Fruit fly (Drosophila melanogaster): Measurements from ENCODE around the gene CG12523.

The CG12523 gene

dm6 chr3L:10772527-10773184, 28.3 kb upstream of the CG12523 start:
- peak in 1 of 2 experiments; percentile 4 for TF ChIP-seq dl (GFP tag; optimal IDR thresholded peaks at IDR 0.05; ENCODE audit: insufficient read depth in 1 of 2, partially characterized antibody in 2 of 2)
- no peak for TF ChIP-seq Jra (GFP tag; optimal IDR thresholded peaks at IDR 0.05)
- no peak for TF ChIP-seq Hr78 (GFP tag; optimal IDR thresholded peaks at IDR 0.05)
- TF ChIP-seq Myc (optimal IDR thresholded peaks at IDR 0.05): no peak
- TF ChIP-seq OdsH (GFP tag; optimal IDR thresholded peaks at IDR 0.05): peak; percentile 77
- no peak for TF ChIP-seq CrebA (GFP tag; optimal IDR thresholded peaks at IDR 0.05; ENCODE audit: borderline replicate concordance)
- TF ChIP-seq dsf (GFP tag; optimal IDR thresholded peaks at IDR 0.05; ENCODE audit: borderline replicate concordance): no peak
- TF ChIP-seq rgr (GFP tag; optimal IDR thresholded peaks at IDR 0.05): peak; percentile 74
- TF ChIP-seq jim (GFP tag; optimal IDR thresholded peaks at IDR 0.05): no peak
- no peak for TF ChIP-seq dmrt93B (GFP tag; optimal IDR thresholded peaks at IDR 0.05)
- peak; percentile 50 for TF ChIP-seq sv (GFP tag; optimal IDR thresholded peaks at IDR 0.05)
- no peak for TF ChIP-seq br (GFP tag; optimal IDR thresholded peaks at IDR 0.05)
- no peak for TF ChIP-seq Hr83 (GFP tag; optimal IDR thresholded peaks at IDR 0.05; ENCODE audit: poor library complexity, severe bottlenecking)
- no peak for TF ChIP-seq lola (GFP tag; optimal IDR thresholded peaks at IDR 0.05)
- TF ChIP-seq HLH106 (tag; optimal IDR thresholded peaks at IDR 0.05): peak; percentile 72
- TF ChIP-seq GATAd (GFP tag; optimal IDR thresholded peaks at IDR 0.05): no peak
- TF ChIP-seq Rel (GFP tag; optimal IDR thresholded peaks at IDR 0.05): no peak
- no peak for TF ChIP-seq Rel (tag; optimal IDR thresholded peaks at IDR 0.05)
- TF ChIP-seq Hnf4 (GFP tag; optimal IDR thresholded peaks at IDR 0.05): no peak
- TF ChIP-seq tai (GFP tag; optimal IDR thresholded peaks at IDR 0.05): peak; percentile 12
- TF ChIP-seq brk (GFP tag; optimal IDR thresholded peaks at IDR 0.05): peak; percentile 74
- no peak for TF ChIP-seq usp (GFP tag; optimal IDR thresholded peaks at IDR 0.05)
- no peak for TF ChIP-seq Mio (GFP tag; optimal IDR thresholded peaks at IDR 0.05)
- TF ChIP-seq N (GFP tag; optimal IDR thresholded peaks at IDR 0.05): no peak
- TF ChIP-seq Vsx2 (GFP tag; optimal IDR thresholded peaks at IDR 0.05; ENCODE audit: partially characterized antibody): no peak
- TF ChIP-seq ey (GFP tag; optimal IDR thresholded peaks at IDR 0.05): peak; percentile 40
- TF ChIP-seq pan (optimal IDR thresholded peaks at IDR 0.05): no peak
- peak; percentile 74 for TF ChIP-seq psq (GFP tag; optimal IDR thresholded peaks at IDR 0.05)
- TF ChIP-seq Sp1 (GFP tag; optimal IDR thresholded peaks at IDR 0.05): peak; percentile 73
- TF ChIP-seq sage (GFP tag; optimal IDR thresholded peaks at IDR 0.05): no peak
- TF ChIP-seq foxo (GFP tag; optimal IDR thresholded peaks at IDR 0.05): peak in 1 of 2 experiments; percentile 74
- peak; percentile 45 for TF ChIP-seq fru (GFP tag; optimal IDR thresholded peaks at IDR 0.05)
- TF ChIP-seq h (GFP tag; optimal IDR thresholded peaks at IDR 0.05): peak; percentile 69

DNA sequence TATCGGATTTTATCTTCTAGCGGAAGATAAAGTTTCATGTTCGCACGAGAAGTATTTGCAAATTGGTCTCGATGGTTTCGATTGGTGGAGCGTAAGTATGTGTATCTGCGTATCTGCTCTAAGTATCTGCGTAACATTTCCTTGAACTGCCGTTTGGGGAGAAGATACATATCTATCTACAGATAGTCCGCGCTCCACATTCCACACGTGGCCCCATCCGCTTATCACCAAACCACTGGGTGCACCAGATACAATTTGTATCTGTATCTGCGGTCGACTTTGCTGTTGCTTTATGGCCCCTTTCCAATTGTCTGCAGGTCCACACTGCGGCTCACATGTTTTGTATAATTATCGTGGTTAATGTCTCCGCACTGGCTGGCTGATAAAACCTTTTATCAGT, 27.4 kb upstream of the CG12523 start:
- TF ChIP-seq OdsH (GFP tag; optimal IDR thresholded peaks at IDR 0.05): no peak
- TF ChIP-seq Myc (optimal IDR thresholded peaks at IDR 0.05): no peak

dm6 chr3L:10775182-10775581, 25.8 kb upstream of the CG12523 start:
- TF ChIP-seq CG9705 (GFP tag; optimal IDR thresholded peaks at IDR 0.05): no peak
- no peak for TF ChIP-seq OdsH (GFP tag; optimal IDR thresholded peaks at IDR 0.05)
- no peak for TF ChIP-seq usp (GFP tag; optimal IDR thresholded peaks at IDR 0.05)
- TF ChIP-seq HLH106 (tag; optimal IDR thresholded peaks at IDR 0.05): no peak
- no peak for TF ChIP-seq ey (GFP tag; optimal IDR thresholded peaks at IDR 0.05)
- no peak for TF ChIP-seq CG32264 (GFP tag; optimal IDR thresholded peaks at IDR 0.05)
- no peak for TF ChIP-seq rgr (GFP tag; optimal IDR thresholded peaks at IDR 0.05)
- TF ChIP-seq tai (GFP tag; optimal IDR thresholded peaks at IDR 0.05): no peak
- no peak for TF ChIP-seq psq (GFP tag; optimal IDR thresholded peaks at IDR 0.05)
- no peak for TF ChIP-seq Abd-B (GFP tag; optimal IDR thresholded peaks at IDR 0.05)
- TF ChIP-seq CrebA (GFP tag; optimal IDR thresholded peaks at IDR 0.05; ENCODE audit: borderline replicate concordance): no peak
- TF ChIP-seq pan (optimal IDR thresholded peaks at IDR 0.05): no peak
- TF ChIP-seq foxo (GFP tag; optimal IDR thresholded peaks at IDR 0.05): no peak
- TF ChIP-seq Rel (GFP tag; optimal IDR thresholded peaks at IDR 0.05): no peak
- no peak for TF ChIP-seq Rel (tag; optimal IDR thresholded peaks at IDR 0.05)

Measured in whole organism, wandering third instar larva.